Worm (Caenorhabditis elegans) whole organism, L1 larva: ENCODE results near the gene ZK185.3.
A peak's percentile ranks its signal among the peaks of the same experiment; 100 is the strongest.

ENCODE experiments used
- C16A3.4 ChIP-seq: fragments of 150-350 bp; optimal IDR thresholded peaks from 2 replicates; lab custom pipeline; 2014; ENCODE audit warnings: missing biosample characterization, missing genetic modification characterization
- aha-1 ChIP-seq: fragments of 150-350 bp; optimal IDR thresholded peaks from 2 replicates; lab custom pipeline; 2014; ENCODE audit warnings: missing biosample characterization, missing genetic modification characterization
- alr-1 ChIP-seq: fragments of 200-800 bp; sonication (Bioruptor generic); optimal IDR thresholded peaks from 2 replicates; lab custom pipeline; 2018; ENCODE audit warnings: borderline replicate concordance, mild to moderate bottlenecking, missing genetic modification characterization, missing compliant biosample characterization
- ceh-63 ChIP-seq: fragments of 200-800 bp; sonication (Bioruptor generic); optimal IDR thresholded peaks from 2 replicates; lab custom pipeline; 2018; ENCODE audit warnings: mild to moderate bottlenecking, missing genetic modification characterization, missing compliant biosample characterization
- ceh-82 ChIP-seq, 3 experiments: fragments of 150-350 bp in 1 of 3; sonication (generic microtip) in 2 of 3; optimal IDR thresholded peaks; 2 replicates each; lab custom pipeline; 2014 to 2017; ENCODE audit warnings: missing biosample characterization in 3 of 3, missing genetic modification characterization in 3 of 3
- ceh-88 ChIP-seq: fragments of 200-800 bp; sonication (Bioruptor generic); IDR thresholded peaks from 2 replicates; pipeline ENCODE4 v1.3.6; 2022; ENCODE audit warnings: missing genetic modification characterization, missing compliant biosample characterization
- dsc-1 ChIP-seq: sonication (generic microtip); optimal IDR thresholded peaks from 2 replicates; lab custom pipeline; 2016; ENCODE audit warnings: mild to moderate bottlenecking, missing genetic modification characterization, missing compliant biosample characterization
- efl-1 ChIP-seq, 4 experiments: fragments of 150-350 bp; optimal IDR thresholded peaks in 3 of 4; peaks in 1 of 4; 1 replicate in 1 of 4; 2 replicates in 3 of 4; lab custom pipeline; 2014; ENCODE audit warnings: missing biosample characterization in 2 of 4, missing genetic modification characterization in 2 of 4, missing genetic modification reagents in 2 of 4
- efl-3 ChIP-seq: fragments of 200-800 bp; sonication (Bioruptor generic); optimal IDR thresholded peaks from 2 replicates; lab custom pipeline; 2018; ENCODE audit warnings: mild to moderate bottlenecking, missing genetic modification characterization, missing compliant biosample characterization
- egl-13 ChIP-seq: sonication (generic microtip); optimal IDR thresholded peaks from 2 replicates; lab custom pipeline; 2016; ENCODE audit warnings: missing genotype, missing genetic modification reagents, missing genetic modification characterization, missing compliant biosample characterization
- elt-2 ChIP-seq: sonication (generic microtip); optimal IDR thresholded peaks from 2 replicates; lab custom pipeline; 2016; ENCODE audit warnings: missing genetic modification characterization, mild to moderate bottlenecking, inconsistent platforms, missing compliant biosample characterization, missing genetic modification reagents
- elt-3 ChIP-seq, 6 experiments: fragments of 150-350 bp in 1 of 6; sonication (generic microtip); optimal IDR thresholded peaks; 2 replicates each; lab custom pipeline; 2017 to 2018; ENCODE audit warnings: missing biosample characterization in 6 of 6, missing genetic modification characterization in 6 of 6, inconsistent platforms in 1 of 6
- fkh-10 ChIP-seq: sonication (generic microtip); optimal IDR thresholded peaks from 2 replicates; lab custom pipeline; 2017; ENCODE audit warnings: missing biosample characterization, missing genetic modification reagents, missing genetic modification characterization
- hlh-17 ChIP-seq: fragments of 200-800 bp; sonication (Bioruptor generic); optimal IDR thresholded peaks from 2 replicates; lab custom pipeline; 2018; ENCODE audit warnings: missing genetic modification characterization, mild to moderate bottlenecking, missing compliant biosample characterization, moderate library complexity, borderline replicate concordance
- lin-14 ChIP-seq: fragments of 200-800 bp; sonication (Bioruptor generic); optimal IDR thresholded peaks from 2 replicates; lab custom pipeline; 2018; ENCODE audit warnings: mild to moderate bottlenecking, missing genetic modification characterization, moderate library complexity, missing compliant biosample characterization
- lin-35 ChIP-seq, 2 experiments: fragments of 150-350 bp; optimal IDR thresholded peaks; 2 replicates each; lab custom pipeline; 2014; ENCODE audit warnings: missing biosample characterization in 2 of 2, missing genetic modification characterization in 2 of 2, missing genetic modification reagents in 2 of 2
- lir-3 ChIP-seq: sonication (generic microtip); optimal IDR thresholded peaks from 2 replicates; lab custom pipeline; 2016; ENCODE audit warnings: mild to moderate bottlenecking, missing genetic modification characterization, moderate library complexity, missing compliant biosample characterization; ENCODE audit not compliant: poor library complexity
- mdl-1 ChIP-seq, 2 experiments: fragments of 150-350 bp; optimal IDR thresholded peaks; 2 replicates each; lab custom pipeline; 2014 to 2017; ENCODE audit warnings: missing biosample characterization in 2 of 2, missing genetic modification characterization in 2 of 2, inconsistent platforms in 1 of 2
- mef-2 ChIP-seq: fragments of 150-350 bp; optimal IDR thresholded peaks from 2 replicates; lab custom pipeline; 2014; ENCODE audit warnings: missing biosample characterization, missing genetic modification characterization
- nhr-11 ChIP-seq: fragments of 150-350 bp; optimal IDR thresholded peaks from 2 replicates; lab custom pipeline; 2014; ENCODE audit warnings: missing biosample characterization, missing genetic modification characterization
- nhr-19 ChIP-seq: fragments of 200-800 bp; sonication (Bioruptor generic); conservative IDR thresholded peaks from 2 replicates; pipeline ENCODE4 v1.3.6; 2022; ENCODE audit warnings: missing genetic modification characterization, missing compliant biosample characterization
- nhr-20 ChIP-seq: sonication (generic microtip); optimal IDR thresholded peaks from 2 replicates; lab custom pipeline; 2016; ENCODE audit warnings: mild to moderate bottlenecking, missing genetic modification characterization, missing compliant biosample characterization
- nhr-28 ChIP-seq: fragments of 150-350 bp; optimal IDR thresholded peaks from 2 replicates; lab custom pipeline; 2014; ENCODE audit warnings: missing biosample characterization, missing genetic modification characterization
- nhr-71 ChIP-seq: sonication (generic microtip); optimal IDR thresholded peaks from 2 replicates; lab custom pipeline; 2016; ENCODE audit warnings: mild to moderate bottlenecking, missing genetic modification characterization, moderate library complexity, missing compliant biosample characterization
- nhr-76 ChIP-seq: sonication (generic microtip); optimal IDR thresholded peaks from 2 replicates; lab custom pipeline; 2017; ENCODE audit warnings: missing biosample characterization, missing genetic modification characterization
- nhr-85 ChIP-seq: sonication (generic microtip); peaks from one replicate; lab custom pipeline; 2016; ENCODE audit warnings: missing genetic modification characterization, inconsistent platforms, missing compliant biosample characterization
- pax-3 ChIP-seq: fragments of 200-800 bp; sonication (Bioruptor generic); optimal IDR thresholded peaks from 2 replicates; lab custom pipeline; 2018; ENCODE audit warnings: mild to moderate bottlenecking, missing genetic modification characterization, moderate library complexity, missing compliant biosample characterization
- pqm-1 ChIP-seq: sonication (generic microtip); optimal IDR thresholded peaks from 3 replicates; lab custom pipeline; 2017; ENCODE audit warnings: missing biosample characterization, missing genetic modification characterization
- rnt-1 ChIP-seq: sonication (generic microtip); optimal IDR thresholded peaks from 2 replicates; lab custom pipeline; 2016; ENCODE audit warnings: mild to moderate bottlenecking, missing genetic modification characterization, moderate library complexity, missing compliant biosample characterization
- skn-1 ChIP-seq: fragments of 150-350 bp; optimal IDR thresholded peaks from 2 replicates; lab custom pipeline; 2014; ENCODE audit warnings: missing biosample characterization, missing genetic modification characterization
- snpc-4 ChIP-seq: fragments of 150-350 bp; optimal IDR thresholded peaks from 2 replicates; lab custom pipeline; 2014; ENCODE audit warnings: missing biosample characterization, missing genetic modification characterization
- sox-4 ChIP-seq: sonication (generic microtip); optimal IDR thresholded peaks from 2 replicates; lab custom pipeline; 2016; ENCODE audit warnings: missing genetic modification characterization, missing compliant biosample characterization
- sptf-1 ChIP-seq: fragments of 150-350 bp; optimal IDR thresholded peaks from 2 replicates; lab custom pipeline; 2014; ENCODE audit warnings: missing biosample characterization, missing genetic modification characterization
- sup-37 ChIP-seq: fragments of 200-800 bp; sonication (Bioruptor generic); optimal IDR thresholded peaks from 2 replicates; lab custom pipeline; 2018; ENCODE audit warnings: mild to moderate bottlenecking, missing genetic modification characterization, missing compliant biosample characterization
- swsn-7 ChIP-seq: sonication (generic microtip); optimal IDR thresholded peaks from 2 replicates; lab custom pipeline; 2016; ENCODE audit warnings: missing genetic modification characterization, missing compliant biosample characterization
- unc-130 ChIP-seq: fragments of 150-350 bp; optimal IDR thresholded peaks from 2 replicates; lab custom pipeline; 2017; ENCODE audit warnings: missing biosample characterization, missing genetic modification characterization, inconsistent platforms
- unc-86 ChIP-seq: sonication (generic microtip); optimal IDR thresholded peaks from 2 replicates; lab custom pipeline; 2016; ENCODE audit warnings: missing genetic modification characterization, missing compliant biosample characterization
- unc-98 ChIP-seq: fragments of 200-800 bp; sonication (Bioruptor generic); IDR thresholded peaks from 2 replicates; pipeline ENCODE4 v1.3.6; 2022; ENCODE audit warnings: missing genetic modification characterization, missing compliant biosample characterization

Gene ZK185.3

DNA sequence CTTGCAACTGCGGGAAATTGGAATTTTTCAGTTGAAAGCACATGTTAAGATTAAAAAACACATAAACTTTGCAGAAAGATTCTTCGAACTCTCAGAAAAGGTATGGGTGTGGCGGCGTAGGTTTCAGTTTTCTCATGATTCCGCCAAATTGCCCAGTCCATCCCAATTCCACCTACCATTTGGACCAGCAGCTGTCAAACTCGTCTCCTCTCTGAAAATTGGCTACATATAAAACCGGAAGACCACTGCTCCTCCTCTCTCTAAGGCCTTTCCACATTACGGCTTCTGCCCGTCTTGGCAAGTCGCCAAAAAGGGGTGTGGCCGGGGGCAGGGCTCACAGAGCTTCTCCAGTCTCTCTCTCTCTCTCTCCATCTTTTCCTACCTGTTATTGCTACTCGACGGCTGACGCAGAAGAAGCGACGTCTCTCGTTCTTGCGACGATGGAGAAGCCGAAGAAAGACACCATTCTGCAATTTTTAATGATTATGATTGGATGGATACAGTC, 40.0 kb downstream of the ZK185.3 start, which contains the start of gene ZK180.7:
ZK180.7 (plus strand) TSS at position 395 of the 505 bp plus-strand sequence.
- TF ChIP-seq pax-3 = no peak
- TF ChIP-seq efl-1 (optimal IDR thresholded peaks at IDR 0.05; lab: Kevin White, UChicago) = no peak
- peak in 1 of 2 experiments; percentile 69 for TF ChIP-seq efl-1 (GFP tag; optimal IDR thresholded peaks at IDR 0.05 in 1 of 2; lab: Kevin White, UChicago)
- peak; percentile 69 for TF ChIP-seq ceh-63

DNA sequence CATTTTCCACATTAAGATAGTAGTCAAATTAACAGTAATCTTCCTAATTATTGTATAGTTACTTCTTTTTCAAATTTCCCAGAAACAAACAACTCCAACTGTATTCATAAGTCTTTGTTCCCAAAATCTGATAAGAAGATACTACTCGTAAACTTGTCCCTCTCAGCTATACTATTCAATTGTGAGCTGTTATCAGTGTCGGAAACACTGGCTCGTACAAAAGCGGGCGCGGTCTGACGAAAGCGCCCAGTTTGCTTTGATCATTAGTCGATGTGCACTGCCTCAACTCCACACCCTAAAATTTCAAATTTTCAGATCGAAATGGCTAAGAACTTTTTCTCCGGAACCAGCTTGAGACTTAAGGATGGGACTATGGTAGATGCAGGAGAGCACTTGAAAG, 43.5 kb downstream of the ZK185.3 start, which contains the start of gene trx-3:
trx-3 (plus strand) TSS at position 291 of the 400 bp plus-strand sequence.
- TF ChIP-seq efl-1 (optimal IDR thresholded peaks at IDR 0.05; lab: Kevin White, UChicago) = no peak
- peak in 1 of 2 experiments; percentile 67 for TF ChIP-seq efl-1 (GFP tag; optimal IDR thresholded peaks at IDR 0.05 in 1 of 2; lab: Kevin White, UChicago)
- peak; percentile 77 for TF ChIP-seq elt-2 (tag; lab: Kevin White, UChicago)
- TF ChIP-seq unc-86 (tag; lab: Kevin White, UChicago) = no peak
- TF ChIP-seq unc-98 (GFP tag; lab: Robert Waterston, UW) = no peak
- TF ChIP-seq nhr-85 (tag; lab: Kevin White, UChicago) = no peak
- peak in 1 of 2 experiments; percentile 22 for TF ChIP-seq lin-35 (GFP tag; optimal IDR thresholded peaks at IDR 0.05; lab: Kevin White, UChicago)
- TF ChIP-seq ceh-82 (tag; optimal IDR thresholded peaks at IDR 0.05; lab: Kevin White, UChicago) = no peak
- no peak for TF ChIP-seq nhr-28 (tag; lab: Kevin White, UChicago)
- no peak for TF ChIP-seq skn-1
- TF ChIP-seq elt-3 (tag; optimal IDR thresholded peaks at IDR 0.05; lab: Kevin White, UChicago) = no peak
- no peak for TF ChIP-seq efl-3
- no peak for TF ChIP-seq alr-1 (tag; lab: Kevin White, UChicago)
- TF ChIP-seq pqm-1 (tag; lab: Kevin White, UChicago) = peak; percentile 48
- TF ChIP-seq mef-2 (tag; lab: Kevin White, UChicago) = no peak
- no peak for TF ChIP-seq fkh-10 (GFP tag; lab: Kevin White, UChicago)

DNA sequence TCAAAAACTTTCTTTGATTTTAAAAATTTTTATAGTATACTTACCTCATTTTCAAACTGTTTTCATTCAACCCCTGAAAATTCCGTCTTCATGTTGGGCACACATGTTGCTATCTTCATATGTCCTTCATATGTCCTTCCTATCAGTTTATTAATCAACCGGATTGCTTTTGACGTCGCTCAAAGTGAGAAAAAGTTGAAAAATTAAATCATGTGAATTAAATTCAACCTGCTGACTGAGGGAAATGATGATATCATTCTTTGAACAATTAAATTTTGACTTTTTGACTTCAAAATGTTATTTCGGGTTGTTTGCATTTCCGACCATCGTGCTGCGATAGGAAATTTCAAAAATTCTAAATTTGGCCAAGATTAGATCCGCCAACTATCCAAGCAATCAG, 45.7 kb downstream of the ZK185.3 start:
- no peak for TF ChIP-seq mdl-1 (tag; optimal IDR thresholded peaks at IDR 0.05; lab: Kevin White, UChicago)
- TF ChIP-seq mef-2 (tag; lab: Kevin White, UChicago) = no peak
- no peak for TF ChIP-seq fkh-10 (GFP tag; lab: Kevin White, UChicago)
- TF ChIP-seq nhr-20 = peak; percentile 17
- no peak for TF ChIP-seq unc-130 (tag; lab: Kevin White, UChicago)
- TF ChIP-seq efl-1 (optimal IDR thresholded peaks at IDR 0.05; lab: Kevin White, UChicago) = no peak
- peak in 1 of 2 experiments; percentile 67 for TF ChIP-seq efl-1 (GFP tag; optimal IDR thresholded peaks at IDR 0.05 in 1 of 2; lab: Kevin White, UChicago)
- no peak for TF ChIP-seq sox-4
- TF ChIP-seq lin-14 (GFP tag; lab: Kevin White, UChicago) = peak; percentile 34
- no peak for TF ChIP-seq swsn-7 (tag; lab: Kevin White, UChicago)
- TF ChIP-seq nhr-76 (tag; lab: Kevin White, UChicago) = no peak
- no peak for TF ChIP-seq snpc-4 (tag; lab: Kevin White, UChicago)
- no peak for TF ChIP-seq unc-98 (GFP tag; lab: Robert Waterston, UW)
- no peak for TF ChIP-seq lir-3 (tag; lab: Kevin White, UChicago)
- no peak for TF ChIP-seq skn-1
- TF ChIP-seq nhr-71 (tag; lab: Kevin White, UChicago) = peak; percentile 35
- no peak for TF ChIP-seq sup-37 (GFP tag; lab: Kevin White, UChicago)
- no peak for TF ChIP-seq dsc-1 (tag; lab: Kevin White, UChicago)
- no peak for TF ChIP-seq rnt-1 (tag; lab: Kevin White, UChicago)
- no peak for TF ChIP-seq nhr-11 (tag; lab: Kevin White, UChicago)
- TF ChIP-seq aha-1 (tag; lab: Kevin White, UChicago) = no peak
- no peak for TF ChIP-seq sptf-1 (tag; lab: Kevin White, UChicago)
- TF ChIP-seq egl-13 (tag; lab: Kevin White, UChicago) = no peak
- TF ChIP-seq C16A3.4 (tag; lab: Kevin White, UChicago) = no peak
- peak in 1 of 2 experiments; percentile 42 for TF ChIP-seq lin-35 (GFP tag; optimal IDR thresholded peaks at IDR 0.05; lab: Kevin White, UChicago)
- TF ChIP-seq pax-3 = no peak
- peak; percentile 20; the same call in 1 of the 2 replicates for TF ChIP-seq nhr-19 (GFP tag; lab: Robert Waterston, UW)
- TF ChIP-seq ceh-63 = no peak
- no peak for TF ChIP-seq hlh-17 (GFP tag; lab: Kevin White, UChicago)
- peak; percentile 47 for TF ChIP-seq nhr-85 (tag; lab: Kevin White, UChicago)
- no peak for TF ChIP-seq ceh-88 (GFP tag; lab: Robert Waterston, UW)
- peak; percentile 41 for TF ChIP-seq elt-2 (tag; lab: Kevin White, UChicago)
- no peak for TF ChIP-seq ceh-82 (tag; optimal IDR thresholded peaks at IDR 0.05; lab: Kevin White, UChicago)
